Worm (Caenorhabditis elegans): ENCODE measurements around the gene pha-4.

- TF ChIP-seq egl-27 (tag; optimal IDR thresholded peaks at IDR 0.05), result no peak
- TF ChIP-seq lsy-2 (tag; optimal IDR thresholded peaks at IDR 0.05), result no peak
- TF ChIP-seq nhr-12 (tag; optimal IDR thresholded peaks at IDR 0.05), result no peak
- TF ChIP-seq aly-2 (tag; optimal IDR thresholded peaks at IDR 0.05), result no peak
These were observed 28.6 kb downstream of the pha-4 start for ce11 chrV:20781346-20781952.

Data from whole organism, L2 larva.